Fruit fly (Drosophila melanogaster) S2 (cell line): ENCODE measurements around the gene CG15767.

Experiments used
- CG8478 ChIP-seq: fragments of >200 bp; optimal IDR thresholded peaks from 2 replicates; lab custom pipeline; 2018
- CTCF ChIP-seq, 2 experiments: fragments of >200 bp; optimal IDR thresholded peaks; 2 replicates each; lab custom pipeline; 2018

- no peak for TF ChIP-seq CTCF (optimal IDR thresholded peaks at IDR 0.05; lab: Kevin White, UChicago)
- TF ChIP-seq CG8478 (lab: Kevin White, UChicago) = no peak
Observed at dm6 chrX:5745840-5746815, 43.2 kb upstream of the CG15767 start.
